Worm (Caenorhabditis elegans) whole organism, L2 larva: ENCODE measurements around the gene R09F10.5.

Source experiments
- ama-1 ChIP-seq: fragments of 150-350 bp; optimal IDR thresholded peaks from 2 replicates; lab custom pipeline; 2018; ENCODE audit warnings: inconsistent platforms
- elt-1 ChIP-seq: fragments of 150-350 bp; optimal IDR thresholded peaks from 2 replicates; lab custom pipeline; 2014; ENCODE audit warnings: missing biosample characterization, missing genetic modification characterization
- lin-13 ChIP-seq: fragments of 150-350 bp; optimal IDR thresholded peaks from 2 replicates; lab custom pipeline; 2014; ENCODE audit warnings: missing biosample characterization, missing genetic modification reagents, missing genetic modification characterization
- nhr-11 ChIP-seq: fragments of 150-350 bp; optimal IDR thresholded peaks from 2 replicates; lab custom pipeline; 2014; ENCODE audit warnings: missing biosample characterization, missing genetic modification characterization
- nhr-6 ChIP-seq: fragments of 150-350 bp; optimal IDR thresholded peaks from 2 replicates; lab custom pipeline; 2014; ENCODE audit warnings: missing biosample characterization, missing genetic modification characterization
- nhr-77 ChIP-seq: fragments of 150-350 bp; optimal IDR thresholded peaks from 2 replicates; lab custom pipeline; 2014; ENCODE audit warnings: missing biosample characterization, missing genetic modification characterization

DNA sequence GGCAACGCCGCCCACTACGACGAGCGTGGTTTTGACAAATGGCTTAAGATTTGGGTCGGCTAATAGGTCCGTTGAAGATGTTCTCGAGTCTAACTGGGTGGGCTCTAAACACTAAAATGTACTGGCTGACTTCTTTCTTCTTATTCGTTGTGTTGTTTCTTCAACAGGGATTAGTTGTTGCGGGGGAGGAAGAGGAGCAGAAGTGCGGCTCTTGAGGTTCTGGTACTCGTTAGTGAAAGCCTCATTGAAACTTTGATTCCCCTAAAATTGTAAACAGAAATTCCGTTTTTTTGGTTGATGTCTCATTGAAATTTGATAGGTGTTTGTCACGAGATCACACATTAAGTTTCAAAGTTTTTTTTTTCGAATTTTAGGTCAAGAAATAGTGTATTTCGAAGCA lies 3.2 kb upstream of the R09F10.5 start:
- TF ChIP-seq lin-13 (no peak), nhr-11 (tag; lab: Kevin White, UChicago) (no peak), nhr-77 (tag; lab: Kevin White, UChicago) (no peak), nhr-6 (tag; lab: Kevin White, UChicago) (no peak), elt-1 (tag; lab: Kevin White, UChicago) (no peak), ama-1 (lab: Kevin White, UChicago) (no peak)
